Worm (Caenorhabditis elegans) whole organism, L4/young adult: ENCODE results near the gene F56C3.7.

Experiments used
- dao-5 ChIP-seq: sonication (generic microtip); optimal IDR thresholded peaks from 2 replicates; lab custom pipeline; 2016; ENCODE audit warnings: missing genotype, missing genetic modification characterization, moderate library complexity, missing compliant biosample characterization
- him-1 ChIP-seq: sonication (generic microtip); optimal IDR thresholded peaks from 2 replicates; lab custom pipeline; 2016; ENCODE audit warnings: missing genotype, missing genetic modification reagents, missing genetic modification characterization, missing compliant biosample characterization

- TF ChIP-seq him-1 (tag; lab: Kevin White, UChicago): no peak
- no peak for TF ChIP-seq dao-5 (tag; lab: Kevin White, UChicago)
Observed at ce11 chrX:1386893-1387367, 16.3 kb upstream of the F56C3.7 start, which contains the start of gene F56C3.1.
